Worm (Caenorhabditis elegans) whole organism, L4 larva: ENCODE measurements around the gene F57B1.5.

Experiments
- aly-2 ChIP-seq: sonication (generic microtip); optimal IDR thresholded peaks from 2 replicates; lab custom pipeline; 2018; ENCODE audit warnings: missing biosample characterization, missing genetic modification characterization
- ceh-28 ChIP-seq: fragments of 150-350 bp; optimal IDR thresholded peaks from 2 replicates; lab custom pipeline; 2014; ENCODE audit warnings: missing biosample characterization, missing genetic modification reagents, missing genetic modification characterization
- ceh-82 ChIP-seq: sonication (generic microtip); optimal IDR thresholded peaks from 2 replicates; lab custom pipeline; 2017; ENCODE audit warnings: missing biosample characterization, missing genetic modification characterization
- daf-12 ChIP-seq: fragments of 150-350 bp; optimal IDR thresholded peaks from 2 replicates; lab custom pipeline; 2014; ENCODE audit warnings: missing biosample characterization, missing genetic modification reagents, missing genetic modification characterization
- lin-13 ChIP-seq: fragments of 150-350 bp; optimal IDR thresholded peaks from 2 replicates; lab custom pipeline; 2014; ENCODE audit warnings: missing biosample characterization, missing genetic modification reagents, missing genetic modification characterization
- lin-15B ChIP-seq: fragments of 150-350 bp; sonication (generic microtip); optimal IDR thresholded peaks from 3 replicates; lab custom pipeline; 2014; ENCODE audit warnings: missing biosample characterization, missing genetic modification characterization
- madf-9 ChIP-seq: fragments of 200-800 bp; sonication (Bioruptor generic); conservative IDR thresholded peaks from 2 replicates; pipeline ENCODE4 v1.3.6; 2022; ENCODE audit warnings: missing genetic modification reagents, missing genetic modification characterization, missing compliant biosample characterization
- mdl-1 ChIP-seq, 2 experiments: fragments of 150-350 bp in 1 of 2; sonication (generic microtip) in 1 of 2; optimal IDR thresholded peaks; 2 replicates each; lab custom pipeline; 2014 to 2017; ENCODE audit warnings: missing biosample characterization in 2 of 2, missing genetic modification characterization in 2 of 2
- mxl-2 ChIP-seq: fragments of 200-800 bp; sonication (Bioruptor generic); conservative IDR thresholded peaks from 2 replicates; pipeline ENCODE4 v1.3.6; 2022; ENCODE audit warnings: missing genetic modification reagents, missing genetic modification characterization, missing compliant biosample characterization
- pha-4 ChIP-seq, 2 experiments: fragments of 150-350 bp in 1 of 2; fragments of 200-800 bp in 1 of 2; sonication (Bioruptor generic) in 1 of 2; IDR thresholded peaks in 1 of 2; optimal IDR thresholded peaks in 1 of 2; 2 replicates each; pipeline versions ENCODE4 v1.3.6 to Lab custom; 2014 to 2022; ENCODE audit warnings: missing genetic modification characterization in 2 of 2, missing genetic modification reagents in 2 of 2, missing biosample characterization in 1 of 2, missing compliant biosample characterization in 1 of 2
- unc-39 ChIP-seq: sonication (generic microtip); optimal IDR thresholded peaks from 2 replicates; lab custom pipeline; 2017; ENCODE audit warnings: missing biosample characterization, missing genetic modification characterization
- zfp-2 ChIP-seq: sonication (generic microtip); optimal IDR thresholded peaks from 2 replicates; lab custom pipeline; 2016; ENCODE audit warnings: mild to moderate bottlenecking, missing genetic modification characterization, missing compliant biosample characterization
- ztf-7 ChIP-seq: fragments of 150-350 bp; optimal IDR thresholded peaks from 2 replicates; lab custom pipeline; 2014; ENCODE audit warnings: missing biosample characterization, missing genetic modification characterization

ce11 chrV:13163841-13164240, 43.7 kb upstream of the F57B1.5 start:
- TF ChIP-seq daf-12 (tag; lab: Kevin White, UChicago) = no peak
- TF ChIP-seq mdl-1 (tag; optimal IDR thresholded peaks at IDR 0.05; lab: Kevin White, UChicago) = no peak
- TF ChIP-seq aly-2 (tag; lab: Kevin White, UChicago) = no peak
- TF ChIP-seq lin-13 (GFP tag; lab: Kevin White, UChicago) = no peak
- no peak for TF ChIP-seq ceh-28 (tag; lab: Kevin White, UChicago)
- TF ChIP-seq madf-9 (GFP tag; lab: Robert Waterston, UW) = no peak
- TF ChIP-seq pha-4 (GFP tag; IDR thresholded peaks at IDR 0.05; lab: Robert Waterston, UW) = no peak
- TF ChIP-seq pha-4 (tag; optimal IDR thresholded peaks at IDR 0.05; lab: Kevin White, UChicago) = no peak
- no peak for TF ChIP-seq zfp-2
- TF ChIP-seq lin-15B (tag; lab: Kevin White, UChicago) = no peak
- no peak for TF ChIP-seq unc-39 (tag; lab: Kevin White, UChicago)
- no peak for TF ChIP-seq ceh-82 (tag; lab: Kevin White, UChicago)
- TF ChIP-seq mxl-2 (GFP tag; lab: Robert Waterston, UW) = no peak
- no peak for TF ChIP-seq ztf-7 (tag; lab: Kevin White, UChicago)
